Fruit fly (Drosophila melanogaster): ENCODE data around the gene CG14322.

Gene CG14322

dm6 chr3R:17647444-17647843 is at the start of gene CG14322:
Gene CG14322, plus strand, starts transcription at chr3R:17647679.
- TF ChIP-seq noc (tag; optimal IDR thresholded peaks at IDR 0.05): no peak

- TF ChIP-seq noc (tag; optimal IDR thresholded peaks at IDR 0.05): no peak
Observed at dm6 chr3R:17599695-17600094, 47.8 kb upstream of the CG14322 start.

- no peak for TF ChIP-seq noc (tag; optimal IDR thresholded peaks at IDR 0.05)
Observed at dm6 chr3R:17601866-17602265, 45.6 kb upstream of the CG14322 start.

DNA sequence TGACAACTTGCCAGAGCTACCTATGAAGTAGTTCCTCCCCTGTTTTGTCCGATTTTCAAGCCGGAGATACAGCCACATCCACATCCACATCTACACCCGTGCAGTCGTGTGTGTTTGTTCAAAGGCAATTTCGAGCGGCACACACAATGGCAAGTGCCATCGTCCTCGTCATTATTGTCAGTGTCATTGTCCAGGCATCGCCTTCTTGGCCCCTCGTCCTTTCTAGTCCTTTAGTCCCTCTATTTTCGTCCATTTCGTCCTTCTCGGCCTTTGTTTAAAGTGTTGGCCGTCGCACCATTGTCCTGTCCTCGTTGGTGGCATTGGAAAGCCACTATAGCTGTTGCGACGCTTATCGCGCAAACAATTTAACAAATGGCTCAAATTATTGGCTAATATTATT is 44.5 kb upstream of the CG14322 start:
- no peak for TF ChIP-seq noc (tag; optimal IDR thresholded peaks at IDR 0.05)

- no peak for TF ChIP-seq noc (tag; optimal IDR thresholded peaks at IDR 0.05)
Observed at dm6 chr3R:17603717-17604116, 43.8 kb upstream of the CG14322 start.

DNA sequence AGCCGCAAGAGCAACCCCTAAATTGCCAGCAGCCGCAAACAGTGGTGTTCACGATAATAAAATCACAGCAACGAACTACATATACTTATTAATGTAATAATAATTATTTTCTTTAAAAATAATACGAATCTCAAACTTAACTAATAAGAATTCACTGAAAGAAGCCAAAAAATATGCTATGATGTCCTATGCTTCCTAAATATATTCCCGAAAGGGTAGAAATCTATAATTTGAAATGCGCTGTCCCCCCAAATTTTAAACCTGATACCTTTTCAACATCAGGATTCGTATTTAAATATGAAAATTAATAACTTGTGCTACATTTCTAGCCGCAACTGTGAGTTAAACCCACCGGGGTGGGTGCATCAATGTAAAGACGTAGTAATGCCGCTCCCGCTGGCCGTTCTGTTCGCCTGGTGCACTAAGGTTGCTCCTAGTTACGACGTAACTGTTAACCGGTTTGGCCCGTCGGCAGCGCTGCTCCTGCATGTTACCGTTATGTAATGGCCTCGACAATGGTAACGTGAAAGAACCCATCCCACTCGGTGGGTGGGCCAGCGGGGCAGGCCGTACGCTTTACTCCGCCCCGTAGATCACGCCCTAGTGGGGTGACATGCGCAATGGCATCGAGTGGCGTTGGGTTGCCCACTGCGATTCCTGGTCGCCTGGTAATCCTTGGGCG is 43.1 kb upstream of the CG14322 start:
- TF ChIP-seq noc (tag; optimal IDR thresholded peaks at IDR 0.05): peak; percentile 34

DNA sequence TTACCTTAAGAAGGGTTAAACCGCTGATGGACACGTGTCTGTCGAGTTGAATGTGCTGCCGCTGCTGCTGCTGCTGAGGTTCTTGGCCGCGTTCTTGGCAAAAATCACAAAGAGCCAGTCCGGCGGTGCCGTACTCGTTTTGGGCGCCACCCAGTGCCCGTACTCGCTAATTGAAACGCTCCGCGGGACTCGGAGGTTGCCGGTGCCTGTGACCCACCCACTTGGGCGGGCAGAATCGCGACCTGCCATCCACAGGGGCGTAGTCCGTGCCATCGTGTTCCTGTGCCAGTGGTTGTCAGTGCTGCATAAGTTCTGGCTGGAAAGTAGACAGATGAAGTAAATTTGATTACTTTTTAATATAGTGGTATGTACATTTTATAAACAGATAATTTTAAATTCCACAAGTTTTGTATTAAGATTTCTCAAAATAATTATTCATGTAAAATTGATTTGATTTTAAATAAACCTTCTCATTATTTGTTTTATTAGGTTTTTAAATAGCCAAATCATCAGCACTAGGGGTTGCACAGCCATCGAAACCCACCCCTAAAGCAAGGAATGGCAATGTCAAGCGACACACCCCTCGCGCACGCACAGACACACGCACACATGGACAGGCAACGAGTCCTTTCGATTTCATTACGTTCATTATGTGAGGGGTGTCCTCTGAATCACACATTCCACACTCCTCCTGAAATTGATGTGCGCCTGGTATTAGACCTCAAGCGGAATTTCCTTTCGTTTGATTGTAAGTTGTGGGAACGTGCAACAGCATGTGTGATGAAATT is 42.4 kb upstream of the CG14322 start:
- no peak for TF ChIP-seq noc (tag; optimal IDR thresholded peaks at IDR 0.05)

DNA sequence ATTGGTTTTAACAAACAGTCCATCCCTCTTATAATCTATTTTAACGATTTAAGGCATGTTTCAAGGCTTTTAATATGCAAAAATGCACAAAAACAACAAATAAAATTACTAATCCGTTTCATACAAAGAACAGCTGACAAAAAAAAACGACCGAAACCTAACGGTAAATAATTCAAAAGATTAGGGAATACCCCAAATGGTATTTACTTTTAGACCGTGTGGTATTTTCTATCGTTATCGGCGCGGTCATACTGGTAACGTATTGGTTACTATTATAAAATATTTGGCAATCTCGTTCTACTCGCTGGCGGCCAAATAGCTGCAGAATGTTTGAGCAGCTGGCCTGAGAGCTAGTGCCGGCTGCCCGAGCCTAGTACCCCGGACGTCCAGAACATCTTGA is 41.6 kb upstream of the CG14322 start, which contains the start of gene sll:
sll (plus strand) TSS at position 235 of the 400 bp plus-strand sequence.
- no peak for TF ChIP-seq noc (tag; optimal IDR thresholded peaks at IDR 0.05)

- TF ChIP-seq noc (tag; optimal IDR thresholded peaks at IDR 0.05): no peak
Observed at dm6 chr3R:17609059-17609458, 38.4 kb upstream of the CG14322 start, which contains the start of gene CG14329. Gene CG14329, plus strand, starts transcription at chr3R:17609359.

- TF ChIP-seq noc (tag; optimal IDR thresholded peaks at IDR 0.05): no peak
Observed at dm6 chr3R:17611411-17611810, 36.1 kb upstream of the CG14322 start, which contains the start of gene Edg91. Gene Edg91, minus strand, starts transcription at chr3R:17611511.

- no peak for TF ChIP-seq noc (tag; optimal IDR thresholded peaks at IDR 0.05)
Observed at dm6 chr3R:17611836-17612235, 35.6 kb upstream of the CG14322 start.

dm6 chr3R:17612587-17612986 is 34.9 kb upstream of the CG14322 start, which contains the start of gene CG34281:
Gene CG34281, plus strand, starts transcription at chr3R:17612887.
- no peak for TF ChIP-seq noc (tag; optimal IDR thresholded peaks at IDR 0.05)

DNA sequence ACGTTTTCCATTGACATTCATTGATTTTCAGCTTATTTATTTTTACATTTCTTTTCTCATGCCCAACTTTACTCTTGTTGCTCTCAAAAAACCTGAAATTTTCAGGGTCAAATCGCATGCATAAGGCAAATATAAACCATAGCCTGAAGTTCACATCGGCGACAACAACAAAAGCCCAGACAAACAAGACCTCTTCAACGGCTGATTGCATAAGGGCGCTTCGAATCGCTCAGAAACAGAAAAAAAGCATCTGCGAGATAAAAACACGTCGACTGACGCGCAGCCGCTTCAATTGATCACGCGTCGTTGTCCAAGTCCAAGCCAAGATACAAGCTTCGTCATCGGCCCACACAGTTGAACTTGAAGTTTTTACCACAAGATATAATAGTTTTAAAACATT is 33.9 kb upstream of the CG14322 start, which contains the start of gene CG14327:
CG14327 (plus strand) TSS at position 161 of the 400 bp plus-strand sequence.
- no peak for TF ChIP-seq noc (tag; optimal IDR thresholded peaks at IDR 0.05)

- TF ChIP-seq noc (tag; optimal IDR thresholded peaks at IDR 0.05): no peak
Observed at dm6 chr3R:17615076-17615475, 32.4 kb upstream of the CG14322 start.

DNA sequence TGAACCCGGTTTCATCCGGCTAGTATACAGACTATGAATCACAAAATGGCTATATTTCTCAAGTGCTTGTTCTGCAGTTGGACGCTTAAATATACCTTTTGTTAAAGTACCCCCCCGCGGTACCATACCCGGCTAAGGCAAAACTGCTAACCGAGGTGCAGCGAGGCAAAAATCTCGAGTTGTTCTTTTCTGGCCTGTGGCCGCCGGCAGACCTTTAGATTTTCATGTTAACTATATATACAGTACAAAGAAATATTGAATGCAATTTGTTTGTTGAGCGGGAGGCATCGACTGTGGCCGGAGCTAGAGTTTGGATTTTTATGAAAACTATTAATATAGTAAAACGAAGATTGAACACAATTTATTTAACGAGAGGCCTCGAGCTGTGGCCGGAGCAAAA is 31.7 kb upstream of the CG14322 start:
- TF ChIP-seq noc (tag; optimal IDR thresholded peaks at IDR 0.05): no peak

dm6 chr3R:17616541-17616940 is 30.9 kb upstream of the CG14322 start:
- no peak for TF ChIP-seq noc (tag; optimal IDR thresholded peaks at IDR 0.05)

Data from whole organism, larva.